Worm (Caenorhabditis elegans) whole organism, L2 larva: ENCODE measurements around the gene pah-1.

Source experiments
- C34F6.9 ChIP-seq: fragments of 150-350 bp; optimal IDR thresholded peaks from 2 replicates; lab custom pipeline; 2014; ENCODE audit warnings: missing biosample characterization, missing genetic modification characterization
- F13H6.1 ChIP-seq: sonication (generic microtip); optimal IDR thresholded peaks from 2 replicates; lab custom pipeline; 2016; ENCODE audit warnings: missing genetic modification characterization, missing compliant biosample characterization
- R02D3.7 ChIP-seq: fragments of 150-350 bp; optimal IDR thresholded peaks from 2 replicates; lab custom pipeline; 2014; ENCODE audit warnings: missing biosample characterization, missing genetic modification characterization
- Y55F3AM.14 ChIP-seq: fragments of 200-800 bp; sonication (Bioruptor generic); optimal IDR thresholded peaks from 2 replicates; lab custom pipeline; 2018; ENCODE audit warnings: mild to moderate bottlenecking, missing genetic modification characterization, missing compliant biosample characterization
- alr-1 ChIP-seq: fragments of 150-350 bp; optimal IDR thresholded peaks from 2 replicates; lab custom pipeline; 2014; ENCODE audit warnings: missing biosample characterization, missing genetic modification characterization
- ama-1 ChIP-seq: fragments of 150-350 bp; optimal IDR thresholded peaks from 2 replicates; lab custom pipeline; 2018; ENCODE audit warnings: inconsistent platforms
- blmp-1 ChIP-seq: sonication (generic microtip); optimal IDR thresholded peaks from 2 replicates; lab custom pipeline; 2017; ENCODE audit warnings: missing genetic modification characterization, mild to moderate bottlenecking, missing compliant biosample characterization, antibody characterized with exemption, moderate library complexity; ENCODE audit not compliant: insufficient read depth
- ceh-82 ChIP-seq: fragments of 150-350 bp; optimal IDR thresholded peaks from 2 replicates; lab custom pipeline; 2014; ENCODE audit warnings: missing biosample characterization, missing genetic modification characterization
- crh-2 ChIP-seq: sonication (generic microtip); optimal IDR thresholded peaks from 2 replicates; lab custom pipeline; 2017; ENCODE audit warnings: missing biosample characterization, missing genetic modification characterization
- dmd-4 ChIP-seq: sonication (generic microtip); optimal IDR thresholded peaks from 2 replicates; lab custom pipeline; 2017; ENCODE audit warnings: missing biosample characterization, missing genetic modification characterization
- elt-3 ChIP-seq: sonication (generic microtip); optimal IDR thresholded peaks from 2 replicates; lab custom pipeline; 2017; ENCODE audit warnings: missing biosample characterization, missing genetic modification characterization
- fos-1 ChIP-seq: fragments of 150-350 bp; optimal IDR thresholded peaks from 2 replicates; lab custom pipeline; 2014; ENCODE audit warnings: missing biosample characterization, missing genetic modification characterization
- gmeb-1 ChIP-seq: fragments of 150-350 bp; optimal IDR thresholded peaks from 2 replicates; lab custom pipeline; 2014; ENCODE audit warnings: missing biosample characterization, missing genetic modification characterization
- lin-13 ChIP-seq: fragments of 150-350 bp; optimal IDR thresholded peaks from 2 replicates; lab custom pipeline; 2014; ENCODE audit warnings: missing biosample characterization, missing genetic modification reagents, missing genetic modification characterization
- lin-39 ChIP-seq: fragments of 150-350 bp; optimal IDR thresholded peaks from 2 replicates; lab custom pipeline; 2014; ENCODE audit warnings: missing biosample characterization, missing genetic modification reagents, missing genetic modification characterization
- lsy-2 ChIP-seq, 2 experiments: fragments of 150-350 bp in 1 of 2; sonication (generic microtip) in 1 of 2; optimal IDR thresholded peaks; 2 replicates each; lab custom pipeline; 2014 to 2017; ENCODE audit warnings: missing biosample characterization in 2 of 2, missing genetic modification characterization in 2 of 2
- mab-5 ChIP-seq: fragments of 150-350 bp; optimal IDR thresholded peaks from 2 replicates; lab custom pipeline; 2014; ENCODE audit warnings: missing biosample characterization, missing genetic modification characterization
- mbf-1 ChIP-seq: sonication (generic microtip); optimal IDR thresholded peaks from 2 replicates; lab custom pipeline; 2017; ENCODE audit warnings: missing biosample characterization, missing genetic modification characterization
- nhr-12 ChIP-seq: fragments of 150-350 bp; optimal IDR thresholded peaks from 2 replicates; lab custom pipeline; 2014; ENCODE audit warnings: missing biosample characterization, missing genetic modification characterization
- nhr-129 ChIP-seq: fragments of 150-350 bp; optimal IDR thresholded peaks from 2 replicates; lab custom pipeline; 2014; ENCODE audit warnings: missing biosample characterization, missing genetic modification characterization
- nhr-21 ChIP-seq: fragments of 150-350 bp; optimal IDR thresholded peaks from 2 replicates; lab custom pipeline; 2014; ENCODE audit warnings: missing biosample characterization, missing genetic modification characterization
- nhr-23 ChIP-seq: fragments of 150-350 bp; optimal IDR thresholded peaks from 2 replicates; lab custom pipeline; 2014; ENCODE audit warnings: missing biosample characterization, missing genetic modification reagents, missing genetic modification characterization
- nhr-237 ChIP-seq: fragments of 150-350 bp; optimal IDR thresholded peaks from 2 replicates; lab custom pipeline; 2014; ENCODE audit warnings: missing biosample characterization, missing genetic modification characterization
- nhr-6 ChIP-seq: fragments of 150-350 bp; optimal IDR thresholded peaks from 2 replicates; lab custom pipeline; 2014; ENCODE audit warnings: missing biosample characterization, missing genetic modification characterization
- peb-1 ChIP-seq: fragments of 150-350 bp; optimal IDR thresholded peaks from 2 replicates; lab custom pipeline; 2014; ENCODE audit warnings: missing biosample characterization, missing genetic modification characterization
- sem-4 ChIP-seq: fragments of 150-350 bp; optimal IDR thresholded peaks from 2 replicates; lab custom pipeline; 2014; ENCODE audit warnings: missing biosample characterization, missing genetic modification reagents, missing genetic modification characterization
- skn-1 ChIP-seq: sonication (generic microtip); optimal IDR thresholded peaks from 2 replicates; lab custom pipeline; 2017; ENCODE audit warnings: missing biosample characterization, missing genetic modification characterization
- snpc-4 ChIP-seq: fragments of 150-350 bp; optimal IDR thresholded peaks from 2 replicates; lab custom pipeline; 2014; ENCODE audit warnings: missing biosample characterization, missing genetic modification characterization
- unc-39 ChIP-seq: fragments of 150-350 bp; optimal IDR thresholded peaks from 2 replicates; lab custom pipeline; 2014; ENCODE audit warnings: missing biosample characterization, missing genetic modification characterization
- unc-55 ChIP-seq: fragments of 150-350 bp; sonication (generic microtip); optimal IDR thresholded peaks from 3 replicates; lab custom pipeline; 2014; ENCODE audit warnings: missing biosample characterization, missing genetic modification reagents, missing genetic modification characterization
- unc-62 ChIP-seq: fragments of 150-350 bp; optimal IDR thresholded peaks from 2 replicates; lab custom pipeline; 2014; ENCODE audit warnings: missing biosample characterization, missing genetic modification reagents, missing genetic modification characterization
- ztf-1 ChIP-seq: fragments of 200-800 bp; sonication (Bioruptor generic); conservative IDR thresholded peaks from 2 replicates; pipeline ENCODE4 v1.3.6; 2022; ENCODE audit warnings: missing genetic modification characterization, missing compliant biosample characterization
- ztf-11 ChIP-seq: sonication (generic microtip); optimal IDR thresholded peaks from 2 replicates; lab custom pipeline; 2017; ENCODE audit warnings: missing biosample characterization, missing genetic modification characterization
- ztf-4 ChIP-seq: fragments of 150-350 bp; optimal IDR thresholded peaks from 2 replicates; lab custom pipeline; 2014; ENCODE audit warnings: missing biosample characterization, missing genetic modification characterization

Gene pah-1

ce11 chrII:8811825-8812224 is 45.0 kb upstream of the pah-1 start:
- TF ChIP-seq nhr-21 (tag; lab: Kevin White, UChicago) (peak; percentile 31), crh-2 (tag; lab: Kevin White, UChicago) (peak; percentile 6), ama-1 (lab: Kevin White, UChicago) (peak; percentile 24), nhr-237 (no peak)

DNA sequence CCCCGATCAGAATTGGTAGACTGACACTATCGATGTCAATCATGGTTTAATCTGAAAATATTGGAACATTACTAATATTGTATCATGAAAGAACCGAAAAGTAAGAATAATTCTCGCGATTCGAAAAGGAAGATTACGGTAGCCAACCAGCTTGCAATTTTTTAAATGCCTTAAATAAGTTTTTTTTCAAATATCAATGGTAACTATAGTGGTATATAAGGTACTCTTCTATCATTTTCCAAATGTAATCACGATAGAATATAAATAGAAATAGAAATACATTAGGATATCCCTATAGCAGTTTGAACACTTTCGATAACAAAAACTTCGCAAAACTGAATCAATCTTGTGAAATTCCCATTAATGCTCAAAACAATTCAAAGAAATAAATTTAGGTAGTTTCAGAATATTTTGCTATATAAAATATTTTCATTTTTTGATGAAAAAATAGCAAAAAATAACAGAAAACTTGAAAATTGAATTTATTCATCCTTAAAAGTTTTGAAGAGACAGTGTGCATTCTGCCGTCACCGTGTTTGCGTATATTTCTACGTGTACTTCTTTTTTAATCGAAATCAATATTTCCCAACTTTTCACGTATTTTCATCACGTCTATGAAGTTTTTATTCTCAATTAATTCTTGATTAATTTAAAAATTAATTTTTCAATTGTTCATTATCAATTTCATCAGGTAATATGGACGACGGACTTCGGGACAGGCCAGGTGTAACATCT is 44.0 kb upstream of the pah-1 start, which contains the start of the genes F46C5.9 and rer-1:
TSS of gene F46C5.9 (minus strand) at position 51 of the 735 bp plus-strand sequence.
TSS of gene rer-1 (plus strand) at position 692 of the 735 bp plus-strand sequence.
- TF ChIP-seq R02D3.7 (tag; lab: Kevin White, UChicago), result no peak
- TF ChIP-seq C34F6.9 (tag; lab: Kevin White, UChicago), result peak; percentile 69
- TF ChIP-seq ztf-1 (GFP tag; lab: Robert Waterston, UW), result no peak
- no peak for TF ChIP-seq lin-39 (tag; lab: Kevin White, UChicago)
- TF ChIP-seq crh-2 (tag; lab: Kevin White, UChicago), result peak; percentile 74
- no peak for TF ChIP-seq snpc-4
- peak; percentile 5 to 73 for TF ChIP-seq lsy-2 (tag; optimal IDR thresholded peaks at IDR 0.05; lab: Kevin White, UChicago)
- TF ChIP-seq fos-1 (tag; lab: Kevin White, UChicago), result peak; percentile 17
- TF ChIP-seq, all 48 proteins: peak for 4

DNA sequence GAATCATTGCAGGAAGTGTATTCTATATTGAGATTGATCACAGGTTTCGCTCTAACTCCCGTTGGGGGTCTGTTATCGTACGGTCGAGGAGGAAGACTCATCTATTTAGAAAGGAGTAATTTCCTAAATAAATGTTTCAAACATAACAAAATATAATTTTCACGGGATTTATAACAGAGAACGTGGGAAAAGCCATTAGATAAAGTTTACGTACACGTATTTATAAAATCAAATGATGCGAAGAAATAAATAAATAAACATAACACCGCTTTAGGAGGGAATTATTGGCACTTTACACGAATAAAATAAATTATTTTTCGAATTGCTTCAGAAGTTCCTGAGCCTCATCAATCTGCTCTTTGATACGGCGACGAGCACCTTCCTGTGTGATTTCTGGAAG is 41.7 kb upstream of the pah-1 start, which contains the start of gene F07H5.10:
TSS of gene F07H5.10 (minus strand) at position 101 of the 400 bp plus-strand sequence.
- TF ChIP-seq nhr-6 (tag; lab: Kevin White, UChicago) (no peak), elt-3 (no peak), ztf-11 (no peak), nhr-21 (tag; lab: Kevin White, UChicago) (no peak), lin-39 (tag; lab: Kevin White, UChicago) (no peak), mab-5 (tag; lab: Kevin White, UChicago) (no peak), lin-13 (no peak), peb-1 (tag; lab: Kevin White, UChicago) (no peak), dmd-4 (tag; lab: Kevin White, UChicago) (no peak), F13H6.1 (tag; lab: Kevin White, UChicago) (no peak), nhr-129 (tag; lab: Kevin White, UChicago) (no peak), ceh-82 (tag; lab: Kevin White, UChicago) (no peak), Y55F3AM.14 (GFP tag; lab: Kevin White, UChicago) (no peak), unc-62 (GFP tag; lab: Kevin White, UChicago) (no peak), alr-1 (tag; lab: Kevin White, UChicago) (no peak), nhr-23 (tag; lab: Kevin White, UChicago) (no peak)
- TF ChIP-seq, all 48 proteins: peak for 0

- TF ChIP-seq unc-62 (GFP tag; lab: Kevin White, UChicago), result no peak
- peak; percentile 23 for TF ChIP-seq fos-1 (tag; lab: Kevin White, UChicago)
These were observed 40.1 kb upstream of the pah-1 start, which contains the start of gene pho-13 for ce11 chrII:8806921-8807320. Gene pho-13, minus strand, starts transcription at chrII:8807021.

DNA sequence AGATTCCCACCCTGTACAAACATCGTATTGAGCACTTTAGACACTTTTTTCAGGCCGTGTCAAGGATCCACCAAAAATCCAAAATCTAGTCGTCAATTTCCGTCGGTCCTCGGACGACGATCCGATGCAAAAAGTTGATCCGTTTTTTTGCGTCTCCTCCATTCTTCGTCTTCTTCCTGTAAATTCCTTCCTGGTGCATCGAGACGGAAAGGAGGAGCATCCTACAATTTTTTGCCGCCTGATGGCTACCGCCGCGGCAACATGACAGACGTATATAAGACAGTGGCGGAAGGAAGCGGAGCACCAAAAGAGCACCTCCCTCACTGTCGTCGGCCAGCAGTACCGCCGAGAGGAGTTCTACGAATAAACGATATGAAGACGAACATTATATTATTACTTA is 34.0 kb upstream of the pah-1 start, which contains the start of gene appg-2:
TSS of gene appg-2 (plus strand) at position 301 of the 400 bp plus-strand sequence.
- TF ChIP-seq blmp-1 (tag; lab: Kevin White, UChicago), result no peak
- no peak for TF ChIP-seq ztf-4 (tag; lab: Kevin White, UChicago)
- no peak for TF ChIP-seq mab-5 (tag; lab: Kevin White, UChicago)
- no peak for TF ChIP-seq fos-1 (tag; lab: Kevin White, UChicago)
- no peak for TF ChIP-seq mbf-1 (tag; lab: Kevin White, UChicago)
- no peak for TF ChIP-seq unc-55
- no peak for TF ChIP-seq ztf-1 (GFP tag; lab: Robert Waterston, UW)
- TF ChIP-seq nhr-237, result no peak
- no peak for TF ChIP-seq nhr-12 (tag; lab: Kevin White, UChicago)
- TF ChIP-seq gmeb-1 (tag; lab: Kevin White, UChicago), result no peak
- no peak for TF ChIP-seq sem-4
- TF ChIP-seq unc-39 (tag; lab: Kevin White, UChicago), result no peak
- no peak for TF ChIP-seq skn-1
- no peak for TF ChIP-seq F13H6.1 (tag; lab: Kevin White, UChicago)
- TF ChIP-seq, all 48 proteins: peak for 0
